Fruit fly (Drosophila melanogaster) whole organism, wandering third instar larva: ENCODE results near the gene CG3306.

Experiments
- N ChIP-seq: fragments of >200 bp; optimal IDR thresholded peaks from 2 replicates; lab custom pipeline; 2018; ENCODE audit warnings: missing biosample characterization, missing external identifiers, missing genetic modification characterization
- dmrt93B ChIP-seq: fragments of 200-800 bp; sonication (Bioruptor generic); optimal IDR thresholded peaks from 2 replicates; lab custom pipeline; 2018; ENCODE audit warnings: missing biosample characterization, mild to moderate bottlenecking, missing genetic modification characterization
- h ChIP-seq: fragments of 200-800 bp; sonication (Bioruptor generic); optimal IDR thresholded peaks from 3 replicates; lab custom pipeline; 2016; ENCODE audit warnings: missing biosample characterization, mild to moderate bottlenecking, missing genetic modification characterization

DNA sequence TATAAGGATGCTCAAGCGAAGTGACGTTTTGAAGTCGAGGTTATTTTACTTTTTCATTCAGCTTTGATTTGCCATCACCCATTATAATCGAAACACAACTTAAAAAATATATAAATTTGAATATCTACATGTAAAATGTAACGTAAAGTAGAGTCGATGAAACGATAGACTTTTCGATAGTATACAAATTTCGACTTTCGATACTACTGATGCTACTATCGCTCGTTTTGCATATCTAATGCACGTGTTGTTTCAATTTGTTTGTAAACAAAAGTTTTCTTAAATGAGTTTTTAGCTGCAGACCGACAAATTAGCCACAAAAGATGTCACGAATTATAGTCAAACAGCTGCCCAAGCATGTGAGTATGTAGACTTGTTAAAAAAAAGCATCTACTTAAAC is 22.7 kb downstream of the CG3306 start, which contains the start of gene CG3335:
- TF ChIP-seq h (GFP tag; lab: Kevin White, UChicago) = no peak
- no peak for TF ChIP-seq N (GFP tag; lab: Kevin White, UChicago)
- TF ChIP-seq dmrt93B (GFP tag; lab: Kevin White, UChicago) = no peak
